Fruit fly (Drosophila melanogaster): ENCODE results near the gene CG6144.
A peak's percentile ranks its signal among the peaks of the same experiment; 100 is the strongest.

CG6144 gene

dm6 chr2L:10439174-10439573 lies 49.3 kb upstream of the CG6144 start, which contains the start of gene Nse4 (continued):
- peak; percentile 41 for TF ChIP-seq CG4617 (GFP tag; optimal IDR thresholded peaks at IDR 0.05; ENCODE audit: borderline replicate concordance)
- TF ChIP-seq disco-r (GFP tag; optimal IDR thresholded peaks at IDR 0.05), result no peak
- no peak for TF ChIP-seq eyg (GFP tag; optimal IDR thresholded peaks at IDR 0.05)
- TF ChIP-seq nerfin-2 (GFP tag; IDR thresholded peaks at IDR 0.05; ENCODE audit: partially characterized antibody), result peak; percentile 83
- no peak for TF ChIP-seq CrebB (tag; optimal IDR thresholded peaks at IDR 0.05)
- TF ChIP-seq Hr39 (optimal IDR thresholded peaks at IDR 0.05), result no peak
- TF ChIP-seq BEAF-32 (GFP tag; optimal IDR thresholded peaks at IDR 0.05), result peak; percentile 65
- TF ChIP-seq CG14710 (tag; optimal IDR thresholded peaks at IDR 0.05), result peak; percentile 34
- no peak for TF ChIP-seq cg (GFP tag; optimal IDR thresholded peaks at IDR 0.05)
- TF ChIP-seq usp (GFP tag; optimal IDR thresholded peaks at IDR 0.05), result no peak
- TF ChIP-seq danr (GFP tag; IDR thresholded peaks at IDR 0.05), result no peak
- TF ChIP-seq crp (GFP tag; optimal IDR thresholded peaks at IDR 0.05), result peak in 1 of 2 experiments; percentile 70
- no peak for TF ChIP-seq shn (GFP tag; optimal IDR thresholded peaks at IDR 0.05)
- no peak for TF ChIP-seq CG1792 (GFP tag; optimal IDR thresholded peaks at IDR 0.05)
- no peak for TF ChIP-seq CG8359 (GFP tag; optimal IDR thresholded peaks at IDR 0.05; ENCODE audit: borderline replicate concordance)
- TF ChIP-seq CG1024 (GFP tag; IDR thresholded peaks at IDR 0.05), result peak; percentile 86
- TF ChIP-seq Doc3 (GFP tag; IDR thresholded peaks at IDR 0.05; ENCODE audit: partially characterized antibody), result peak; percentile 46; the same call in 2 of the 3 replicates
- no peak for TF ChIP-seq ci (GFP tag; IDR thresholded peaks at IDR 0.05)
- TF ChIP-seq Lhr (GFP tag; optimal IDR thresholded peaks at IDR 0.05), result no peak
- TF ChIP-seq ab (GFP tag; optimal IDR thresholded peaks at IDR 0.05), result no peak
- no peak for TF ChIP-seq Ada2b (GFP tag; IDR thresholded peaks at IDR 0.05)
- peak; percentile 77 for TF ChIP-seq zen2 (GFP tag; IDR thresholded peaks at IDR 0.05; ENCODE audit: partially characterized antibody)
- TF ChIP-seq ap (GFP tag; IDR thresholded peaks at IDR 0.05), result no peak
- no peak for TF ChIP-seq CG17361 (GFP tag; IDR thresholded peaks at IDR 0.05)
- peak; percentile 87 for TF ChIP-seq E2f2 (GFP tag; IDR thresholded peaks at IDR 0.05)
- no peak for TF ChIP-seq klu (GFP tag; IDR thresholded peaks at IDR 0.05)
- TF ChIP-seq CG11696 (GFP tag; IDR thresholded peaks at IDR 0.05), result no peak
- no peak for TF ChIP-seq ham (GFP tag; IDR thresholded peaks at IDR 0.05)
- TF ChIP-seq Hmr (GFP tag; optimal IDR thresholded peaks at IDR 0.05), result no peak
- no peak for TF ChIP-seq Ptx1 (GFP tag; IDR thresholded peaks at IDR 0.05)
- peak; percentile 93 for TF ChIP-seq Dref (GFP tag; IDR thresholded peaks at IDR 0.05)
- TF ChIP-seq crol (GFP tag; IDR thresholded peaks at IDR 0.05), result no peak
- TF ChIP-seq CG2129 (GFP tag; IDR thresholded peaks at IDR 0.05; ENCODE audit: partially characterized antibody), result no peak
- no peak for TF ChIP-seq esg (GFP tag; conservative IDR thresholded peaks at IDR 0.05)
- TF ChIP-seq H2.0 (GFP tag; IDR thresholded peaks at IDR 0.05), result no peak
- peak; percentile 40; the same call in 1 of the 3 replicates for TF ChIP-seq row (GFP tag; IDR thresholded peaks at IDR 0.05)
- TF ChIP-seq Trl (optimal IDR thresholded peaks at IDR 0.05), result no peak
- no peak for TF ChIP-seq Trl (GFP tag; optimal IDR thresholded peaks at IDR 0.05)
- no peak for TF ChIP-seq Drgx (GFP tag; IDR thresholded peaks at IDR 0.05)
- no peak for TF ChIP-seq CG8388 (GFP tag; optimal IDR thresholded peaks at IDR 0.05)
- TF ChIP-seq CG17829 (tag; optimal IDR thresholded peaks at IDR 0.05), result peak; percentile 10
- TF ChIP-seq luna (GFP tag; optimal IDR thresholded peaks at IDR 0.05), result no peak
- TF ChIP-seq mld (GFP tag; IDR thresholded peaks at IDR 0.05; ENCODE audit: partially characterized antibody), result peak; percentile 80; the same call in 2 of the 3 replicates
- TF ChIP-seq CG1647 (GFP tag; optimal IDR thresholded peaks at IDR 0.05), result no peak
- no peak for TF ChIP-seq Dip3 (GFP tag; optimal IDR thresholded peaks at IDR 0.05)
- no peak for TF ChIP-seq Chrac-16 (GFP tag; optimal IDR thresholded peaks at IDR 0.05)
- TF ChIP-seq stwl (tag; optimal IDR thresholded peaks at IDR 0.05), result peak; percentile 79
- no peak for TF ChIP-seq cas (GFP tag; IDR thresholded peaks at IDR 0.05)
- no peak for TF ChIP-seq odd (GFP tag; optimal IDR thresholded peaks at IDR 0.05)
- TF ChIP-seq CG10147 (GFP tag; optimal IDR thresholded peaks at IDR 0.05), result no peak
- TF ChIP-seq pan (optimal IDR thresholded peaks at IDR 0.05), result no peak
- TF ChIP-seq pan (GFP tag; optimal IDR thresholded peaks at IDR 0.05 in 1 of 2, IDR thresholded peaks at IDR 0.05 in 1 of 2), result no peak
- TF ChIP-seq sim (GFP tag; IDR thresholded peaks at IDR 0.05), result no peak

Measured in whole organism, embryonic.